Fruit fly (Drosophila melanogaster) whole organism, embryonic: Measurements from ENCODE around the gene CG33654.

Experiments
- CG1024 ChIP-seq: fragments of 200-800 bp; sonication (Bioruptor generic); IDR thresholded peaks from 2 replicates; pipeline ENCODE4 v1.3.6; 2022; ENCODE audit warnings: missing biosample characterization, missing genetic modification characterization
- CG10565 ChIP-seq: fragments of 200-800 bp; sonication (Bioruptor generic); optimal IDR thresholded peaks from 3 replicates; lab custom pipeline; 2016; ENCODE audit warnings: missing biosample characterization, mild to moderate bottlenecking, missing genetic modification characterization
- CG11398 ChIP-seq: fragments of 200-800 bp; sonication (Bioruptor generic); optimal IDR thresholded peaks from 2 replicates; lab custom pipeline; 2016; ENCODE audit warnings: missing biosample characterization, missing genetic modification characterization
- CG12071 ChIP-seq: fragments of 200-800 bp; sonication (Bioruptor generic); optimal IDR thresholded peaks from 3 replicates; lab custom pipeline; 2018; ENCODE audit warnings: missing biosample characterization, mild to moderate bottlenecking, missing genetic modification characterization
- CG12299 ChIP-seq: fragments of 200-800 bp; sonication (Bioruptor generic); optimal IDR thresholded peaks from 2 replicates; lab custom pipeline; 2018; ENCODE audit warnings: missing biosample characterization, mild to moderate bottlenecking, missing genetic modification characterization
- CG13424 ChIP-seq: fragments of 200-800 bp; sonication (Bioruptor generic); optimal IDR thresholded peaks from 2 replicates; lab custom pipeline; 2019; ENCODE audit warnings: missing biosample characterization, mild to moderate bottlenecking, missing genetic modification characterization, moderate library complexity
- CG14667 ChIP-seq: fragments of 200-800 bp; sonication (Bioruptor generic); IDR thresholded peaks from 2 replicates; pipeline ENCODE4 v1.3.6; 2022; ENCODE audit warnings: missing biosample characterization, missing genetic modification characterization
- CG14860 ChIP-seq: fragments of 200-800 bp; sonication (Bioruptor generic); IDR thresholded peaks from 3 replicates; pipeline ENCODE4 v1.3.6; 2022; ENCODE audit warnings: missing biosample characterization, missing genetic modification characterization; ENCODE audit not compliant: partially characterized antibody
- CG15601 ChIP-seq: fragments of 200-800 bp; sonication (Bioruptor generic); optimal IDR thresholded peaks from 3 replicates; lab custom pipeline; 2019; ENCODE audit warnings: missing biosample characterization, mild to moderate bottlenecking, missing genetic modification characterization, moderate library complexity
- CG31224 ChIP-seq: fragments of 200-800 bp; sonication (Bioruptor generic); IDR thresholded peaks from 2 replicates; pipeline ENCODE4 v1.3.6; 2022; ENCODE audit warnings: missing biosample characterization, missing genetic modification characterization
- CG3847 ChIP-seq: fragments of 200-800 bp; sonication (Bioruptor generic); IDR thresholded peaks from 2 replicates; pipeline ENCODE4 v1.3.6; 2022; ENCODE audit warnings: missing biosample characterization, missing genetic modification characterization
- CG4854 ChIP-seq: fragments of 200-800 bp; sonication (Bioruptor generic); optimal IDR thresholded peaks from 2 replicates; lab custom pipeline; 2016; ENCODE audit warnings: missing biosample characterization, missing genetic modification characterization, inconsistent platforms
- CG7556 ChIP-seq: fragments of 200-800 bp; sonication (Bioruptor generic); optimal IDR thresholded peaks from 2 replicates; lab custom pipeline; 2017; ENCODE audit warnings: missing biosample characterization, mild to moderate bottlenecking, missing genetic modification characterization
- CG8359 ChIP-seq: fragments of 200-800 bp; sonication (Bioruptor generic); optimal IDR thresholded peaks from 2 replicates; lab custom pipeline; 2017; ENCODE audit warnings: missing biosample characterization, mild to moderate bottlenecking, missing genetic modification characterization, borderline replicate concordance
- CG9817 ChIP-seq: fragments of 200-800 bp; sonication (Bioruptor generic); optimal IDR thresholded peaks from 2 replicates; lab custom pipeline; 2018; ENCODE audit warnings: missing biosample characterization, mild to moderate bottlenecking, missing genetic modification characterization, moderate library complexity
- Dad ChIP-seq: fragments of 200-800 bp; sonication (Bioruptor generic); optimal IDR thresholded peaks from 3 replicates; lab custom pipeline; 2016; ENCODE audit warnings: missing biosample characterization, missing genetic modification characterization
- ERR ChIP-seq: fragments of 200-800 bp; sonication (Bioruptor generic); optimal IDR thresholded peaks from 2 replicates; lab custom pipeline; 2016; ENCODE audit warnings: missing biosample characterization, missing genetic modification characterization
- GATAe ChIP-seq: fragments of 200-800 bp; sonication (Bioruptor generic); conservative IDR thresholded peaks from 2 replicates; pipeline ENCODE4 v1.3.6; 2022; ENCODE audit warnings: missing biosample characterization, missing genetic modification characterization
- Hey ChIP-seq: fragments of 200-800 bp; sonication (Bioruptor generic); optimal IDR thresholded peaks from 3 replicates; lab custom pipeline; 2018; ENCODE audit warnings: missing biosample characterization, mild to moderate bottlenecking, missing genetic modification characterization
- Hsf ChIP-seq: fragments of 200-800 bp; sonication (Bioruptor generic); optimal IDR thresholded peaks from 3 replicates; lab custom pipeline; 2016; ENCODE audit warnings: missing biosample characterization, missing genetic modification characterization
- MTF-1 ChIP-seq: fragments of 200-800 bp; sonication (Bioruptor generic); optimal IDR thresholded peaks from 2 replicates; lab custom pipeline; 2018; ENCODE audit warnings: missing biosample characterization, mild to moderate bottlenecking, missing genetic modification characterization, borderline replicate concordance
- Max ChIP-seq: fragments of 200-800 bp; sonication (Bioruptor generic); optimal IDR thresholded peaks from 2 replicates; lab custom pipeline; 2016; ENCODE audit warnings: missing biosample characterization, mild to moderate bottlenecking, missing genetic modification characterization
- NC2α ChIP-seq: fragments of 200-800 bp; sonication (Bioruptor generic); optimal IDR thresholded peaks from 2 replicates; lab custom pipeline; 2016; ENCODE audit warnings: missing biosample characterization, missing genetic modification characterization
- Nf-YC ChIP-seq: fragments of 200-800 bp; optimal IDR thresholded peaks from 3 replicates; lab custom pipeline; 2019; ENCODE audit warnings: missing biosample characterization, mild to moderate bottlenecking, missing genetic modification characterization, moderate library complexity
- Opbp ChIP-seq: fragments of 200-800 bp; sonication (Bioruptor generic); IDR thresholded peaks from 3 replicates; pipeline ENCODE4 v1.3.6; 2022; ENCODE audit warnings: missing biosample characterization, missing genetic modification characterization; ENCODE audit not compliant: partially characterized antibody
- Optix ChIP-seq: fragments of 200-800 bp; sonication (Bioruptor generic); IDR thresholded peaks from 3 replicates; pipeline ENCODE4 v1.3.6; 2022; ENCODE audit warnings: missing biosample characterization, missing genetic modification characterization
- Ptx1 ChIP-seq: fragments of 200-800 bp; sonication (Bioruptor generic); IDR thresholded peaks from 2 replicates; pipeline ENCODE4 v1.3.6; 2022; ENCODE audit warnings: missing biosample characterization, missing genetic modification characterization
- Rfx ChIP-seq: fragments of 200-800 bp; sonication (Bioruptor generic); IDR thresholded peaks from 2 replicates; pipeline ENCODE4 v1.3.6; 2022; ENCODE audit warnings: missing biosample characterization, missing genetic modification characterization
- bcd ChIP-seq: fragments of 200-800 bp; sonication (Bioruptor generic); optimal IDR thresholded peaks from 2 replicates; lab custom pipeline; 2017; ENCODE audit warnings: missing biosample characterization, mild to moderate bottlenecking, missing genetic modification characterization
- chn ChIP-seq: fragments of 200-800 bp; sonication (Bioruptor generic); optimal IDR thresholded peaks from 2 replicates; lab custom pipeline; 2016; ENCODE audit warnings: missing biosample characterization, missing genetic modification characterization
- en ChIP-seq: fragments of 200-800 bp; sonication (Bioruptor generic); optimal IDR thresholded peaks from 2 replicates; lab custom pipeline; 2016; ENCODE audit warnings: missing biosample characterization, missing genetic modification characterization
- gcm ChIP-seq: fragments of 200-800 bp; sonication (Bioruptor generic); optimal IDR thresholded peaks from 2 replicates; lab custom pipeline; 2019; ENCODE audit warnings: missing biosample characterization, mild to moderate bottlenecking, missing genetic modification characterization, moderate library complexity
- gro ChIP-seq: fragments of 200-800 bp; sonication (Bioruptor generic); optimal IDR thresholded peaks from 2 replicates; lab custom pipeline; 2016; ENCODE audit warnings: missing biosample characterization, missing genetic modification characterization
- ham ChIP-seq: fragments of 200-800 bp; sonication (Bioruptor generic); IDR thresholded peaks from 2 replicates; pipeline ENCODE4 v1.3.6; 2022; ENCODE audit warnings: missing biosample characterization, missing genetic modification characterization
- hbn ChIP-seq: fragments of 200-800 bp; sonication (Bioruptor generic); IDR thresholded peaks from 2 replicates; pipeline ENCODE4 v1.3.6; 2022; ENCODE audit warnings: missing biosample characterization, missing genetic modification characterization; ENCODE audit not compliant: partially characterized antibody
- jumu ChIP-seq: fragments of 200-800 bp; sonication (Bioruptor generic); optimal IDR thresholded peaks from 3 replicates; lab custom pipeline; 2016; ENCODE audit warnings: missing biosample characterization, missing genetic modification characterization
- kni ChIP-seq: fragments of 200-800 bp; sonication (Bioruptor generic); optimal IDR thresholded peaks from 3 replicates; lab custom pipeline; 2017; ENCODE audit warnings: mild to moderate bottlenecking, missing biosample characterization, missing genetic modification reagents, missing genetic modification characterization
- lola ChIP-seq, 3 experiments: fragments of >200 bp in 2 of 3; fragments of 200-800 bp in 1 of 3; sonication (Bioruptor generic) in 1 of 3; optimal IDR thresholded peaks; 2 replicates each; lab custom pipeline; 2017 to 2019; ENCODE audit warnings: missing biosample characterization in 3 of 3, missing genetic modification characterization in 3 of 3, mild to moderate bottlenecking in 1 of 3, moderate library complexity in 1 of 3
- lov ChIP-seq, 2 experiments: fragments of 200-800 bp in 1 of 2; fragments of >200 bp in 1 of 2; sonication (Bioruptor generic) in 1 of 2; IDR thresholded peaks in 1 of 2; optimal IDR thresholded peaks in 1 of 2; 2 replicates in 1 of 2; 3 replicates in 1 of 2; pipeline versions ENCODE4 v1.3.6 to Lab custom; 2017 to 2022; ENCODE audit warnings: missing biosample characterization in 1 of 2, missing genetic modification characterization in 1 of 2
- nau ChIP-seq: fragments of 200-800 bp; sonication (Bioruptor generic); optimal IDR thresholded peaks from 3 replicates; lab custom pipeline; 2017; ENCODE audit warnings: missing biosample characterization, mild to moderate bottlenecking, missing genetic modification characterization, missing genetic modification reagents
- nerfin-1 ChIP-seq: fragments of 200-800 bp; sonication (Bioruptor generic); optimal IDR thresholded peaks from 3 replicates; lab custom pipeline; 2019; ENCODE audit warnings: missing biosample characterization, mild to moderate bottlenecking, missing genetic modification characterization, moderate library complexity
- nerfin-2 ChIP-seq: fragments of 200-800 bp; sonication (Bioruptor generic); IDR thresholded peaks from 2 replicates; pipeline ENCODE4 v1.3.6; 2022; ENCODE audit warnings: missing biosample characterization, missing genetic modification characterization; ENCODE audit not compliant: partially characterized antibody
- salm ChIP-seq: fragments of 200-800 bp; sonication (Bioruptor generic); optimal IDR thresholded peaks from 2 replicates; lab custom pipeline; 2018; ENCODE audit warnings: missing biosample characterization, mild to moderate bottlenecking, missing genetic modification characterization
- schlank ChIP-seq: fragments of 200-800 bp; sonication (Bioruptor generic); optimal IDR thresholded peaks from 2 replicates; lab custom pipeline; 2018; ENCODE audit warnings: missing biosample characterization, mild to moderate bottlenecking, missing genetic modification characterization
- tgo ChIP-seq: fragments of 200-800 bp; sonication (Bioruptor generic); IDR thresholded peaks from 3 replicates; pipeline ENCODE4 v1.3.6; 2022; ENCODE audit warnings: missing biosample characterization, missing genetic modification characterization
- unc-4 ChIP-seq: fragments of 200-800 bp; sonication (Bioruptor generic); IDR thresholded peaks from 2 replicates; pipeline ENCODE4 v1.3.6; 2022; ENCODE audit warnings: missing biosample characterization, missing genetic modification characterization; ENCODE audit not compliant: partially characterized antibody
- usp ChIP-seq: fragments of >200 bp; optimal IDR thresholded peaks from 2 replicates; lab custom pipeline; 2017; ENCODE audit warnings: missing biosample characterization, missing genetic modification characterization
- z ChIP-seq: fragments of 200-800 bp; sonication (Bioruptor generic); IDR thresholded peaks from 3 replicates; pipeline ENCODE4 v1.3.6; 2022; ENCODE audit warnings: missing biosample characterization, missing genetic modification characterization
- zen ChIP-seq: fragments of 200-800 bp; sonication (Bioruptor generic); optimal IDR thresholded peaks from 3 replicates; lab custom pipeline; 2018; ENCODE audit warnings: missing biosample characterization, mild to moderate bottlenecking, missing genetic modification characterization, moderate library complexity

The CG33654 gene

DNA sequence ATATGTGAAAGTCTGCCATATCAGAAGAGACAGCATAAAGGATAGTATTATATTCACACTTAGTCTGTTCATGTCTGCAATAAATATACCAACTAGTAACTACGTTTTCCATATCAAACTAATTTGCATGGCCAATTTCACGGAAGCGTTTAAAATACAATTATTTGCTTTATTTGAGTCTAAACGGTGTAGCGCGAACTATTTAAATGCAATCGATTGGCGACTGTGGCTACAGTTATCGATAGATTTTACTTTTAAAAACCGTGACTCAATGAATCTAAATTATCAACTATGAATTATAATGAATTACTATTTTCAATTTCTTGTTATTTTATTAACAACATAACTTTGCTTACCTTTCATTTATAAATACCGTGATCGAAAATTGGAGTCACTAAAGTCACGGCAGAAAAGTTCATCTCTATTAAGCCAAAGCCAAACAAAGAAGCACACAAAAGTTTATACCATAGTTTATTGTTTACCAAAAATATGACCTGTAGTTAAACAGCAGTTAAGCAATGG, 43.9 kb upstream of the CG33654 start, which contains the start of the genes CG9427 and CG8319 (continued):
- TF ChIP-seq zen: peak; percentile 72
- TF ChIP-seq lola (GFP tag; optimal IDR thresholded peaks at IDR 0.05; lab: Kevin White, UChicago): peak in 1 of 3 experiments; percentile 49
- TF ChIP-seq CG12299 (tag; lab: Kevin White, UChicago): peak; percentile 77
- TF ChIP-seq bcd (GFP tag; lab: Kevin White, UChicago): peak; percentile 60
- peak; percentile 10 for TF ChIP-seq en (GFP tag; lab: Kevin White, UChicago)
- no peak for TF ChIP-seq ham
- TF ChIP-seq jumu: peak; percentile 46
- no peak for TF ChIP-seq CG1024 (GFP tag; lab: Robert Waterston, UW)
- TF ChIP-seq CG14860 (GFP tag; lab: Robert Waterston, UW): peak; percentile 82
- TF ChIP-seq Optix (GFP tag; lab: Robert Waterston, UW): no peak
- no peak for TF ChIP-seq nau (GFP tag; lab: Kevin White, UChicago)
- TF ChIP-seq Rfx (GFP tag; lab: Robert Waterston, UW): peak; percentile 73
- TF ChIP-seq z: no peak
- TF ChIP-seq lov (optimal IDR thresholded peaks at IDR 0.05; lab: Kevin White, UChicago): no peak
- no peak for TF ChIP-seq lov (GFP tag; IDR thresholded peaks at IDR 0.05; lab: Robert Waterston, UW)
- peak; percentile 79 for TF ChIP-seq Nf-YC (tag; lab: Kevin White, UChicago)
- TF ChIP-seq Max (GFP tag; lab: Kevin White, UChicago): peak; percentile 63
- peak; percentile 33 for TF ChIP-seq salm (tag; lab: Kevin White, UChicago)
- peak; percentile 70 for TF ChIP-seq CG13424 (tag; lab: Kevin White, UChicago)
- TF ChIP-seq gro (GFP tag; lab: Kevin White, UChicago): peak; percentile 66
- TF ChIP-seq GATAe (GFP tag; lab: Robert Waterston, UW): no peak
- TF ChIP-seq ERR (GFP tag; lab: Kevin White, UChicago): peak; percentile 29
- TF ChIP-seq Hsf (GFP tag; lab: Kevin White, UChicago): peak; percentile 75
- peak; percentile 33 for TF ChIP-seq CG15601 (tag; lab: Kevin White, UChicago)
- peak; percentile 59 for TF ChIP-seq chn (GFP tag; lab: Kevin White, UChicago)
- TF ChIP-seq schlank (tag; lab: Kevin White, UChicago): peak; percentile 57
- TF ChIP-seq Ptx1 (GFP tag; lab: Robert Waterston, UW): peak; percentile 67
- TF ChIP-seq hbn: peak; percentile 86
- TF ChIP-seq MTF-1 (GFP tag; lab: Kevin White, UChicago): no peak
- peak; percentile 48; the same call in 2 of the 3 replicates for TF ChIP-seq Opbp (GFP tag; lab: Robert Waterston, UW)
- peak; percentile 32 for TF ChIP-seq CG7556 (GFP tag; lab: Kevin White, UChicago)
- TF ChIP-seq NC2α (GFP tag; lab: Kevin White, UChicago): no peak
- peak; percentile 60 for TF ChIP-seq nerfin-2 (GFP tag; lab: Robert Waterston, UW)
- no peak for TF ChIP-seq CG31224 (GFP tag; lab: Robert Waterston, UW)
- TF ChIP-seq Hey (tag; lab: Kevin White, UChicago): no peak
- peak; percentile 36 for TF ChIP-seq nerfin-1
- TF ChIP-seq usp (GFP tag; lab: Kevin White, UChicago): no peak
- peak; percentile 22 for TF ChIP-seq CG11398
- peak; percentile 55 for TF ChIP-seq CG9817
- TF ChIP-seq kni (GFP tag; lab: Kevin White, UChicago): peak; percentile 26
- TF ChIP-seq tgo (GFP tag; lab: Robert Waterston, UW): peak; percentile 55; the same call in 2 of the 3 replicates
- TF ChIP-seq CG3847 (GFP tag; lab: Robert Waterston, UW): peak; percentile 55
- peak; percentile 23 for TF ChIP-seq Dad (GFP tag; lab: Kevin White, UChicago)
- no peak for TF ChIP-seq CG12071 (GFP tag; lab: Kevin White, UChicago)
- TF ChIP-seq CG10565 (GFP tag; lab: Kevin White, UChicago): no peak
- peak; percentile 51 for TF ChIP-seq CG4854
- TF ChIP-seq gcm (GFP tag; lab: Kevin White, UChicago): peak; percentile 62
- no peak for TF ChIP-seq CG8359 (GFP tag; lab: Kevin White, UChicago)
- TF ChIP-seq unc-4 (GFP tag; lab: Robert Waterston, UW): peak; percentile 95
- no peak for TF ChIP-seq CG14667 (GFP tag; lab: Robert Waterston, UW)
